Fruit fly (Drosophila melanogaster): ENCODE data around the gene CG31373.

CG31373 gene

dm6 chr3R:10661098-10661497 lies 48.1 kb downstream of the CG31373 start (continued):
- peak; percentile 62 for TF ChIP-seq CG1621 (tag; optimal IDR thresholded peaks at IDR 0.05)
- peak; percentile 56 for TF ChIP-seq Smox (GFP tag; optimal IDR thresholded peaks at IDR 0.05)
- TF ChIP-seq lz (GFP tag; optimal IDR thresholded peaks at IDR 0.05) = peak; percentile 52
- TF ChIP-seq CG11294 (GFP tag; IDR thresholded peaks at IDR 0.05) = no peak
- TF ChIP-seq OdsH (GFP tag; optimal IDR thresholded peaks at IDR 0.05) = peak; percentile 64
- TF ChIP-seq CG34406 (GFP tag; optimal IDR thresholded peaks at IDR 0.05) = peak; percentile 61
- peak; percentile 14 for TF ChIP-seq Lpt (GFP tag; optimal IDR thresholded peaks at IDR 0.05)
- TF ChIP-seq CG16779 (tag; optimal IDR thresholded peaks at IDR 0.05) = no peak
- 0 out of 3 replicates have a peak, but pooled peaks have one; percentile 15 for TF ChIP-seq CG8119 (GFP tag; IDR thresholded peaks at IDR 0.05)
- TF ChIP-seq CG3032 (tag; optimal IDR thresholded peaks at IDR 0.05) = peak; percentile 79
- TF ChIP-seq CG11902 (GFP tag; optimal IDR thresholded peaks at IDR 0.05) = peak; percentile 47
- TF ChIP-seq CG6792 (GFP tag; optimal IDR thresholded peaks at IDR 0.05) = peak; percentile 66
- TF ChIP-seq salr (GFP tag; optimal IDR thresholded peaks at IDR 0.05) = peak in 1 of 2 experiments; percentile 29
- peak; percentile 38 for TF ChIP-seq vri (GFP tag; optimal IDR thresholded peaks at IDR 0.05)
- TF ChIP-seq dsx (GFP tag; optimal IDR thresholded peaks at IDR 0.05; ENCODE audit: poor library complexity, severe bottlenecking) = peak; percentile 50
- TF ChIP-seq CG8632 (GFP tag; optimal IDR thresholded peaks at IDR 0.05) = peak; percentile 45
- TF ChIP-seq Eip93F (GFP tag; optimal IDR thresholded peaks at IDR 0.05) = no peak
- no peak for TF ChIP-seq CG7368 (GFP tag; optimal IDR thresholded peaks at IDR 0.05)

- TF ChIP-seq Eip93F (GFP tag; optimal IDR thresholded peaks at IDR 0.05) = no peak
- no peak for TF ChIP-seq acj6 (GFP tag; optimal IDR thresholded peaks at IDR 0.05)
- no peak for TF ChIP-seq vri (GFP tag; optimal IDR thresholded peaks at IDR 0.05)
- TF ChIP-seq eg (GFP tag; IDR thresholded peaks at IDR 0.05) = no peak
- TF ChIP-seq Sox15 (GFP tag; optimal IDR thresholded peaks at IDR 0.05) = no peak
- no peak for TF ChIP-seq esn (GFP tag; optimal IDR thresholded peaks at IDR 0.05)
Measured at dm6 chr3R:10659563-10659962, 49.6 kb downstream of the CG31373 start.

dm6 chr3R:10658783-10659182 lies 50.4 kb downstream of the CG31373 start:
- TF ChIP-seq Smox (GFP tag; optimal IDR thresholded peaks at IDR 0.05) = no peak
- no peak for TF ChIP-seq CG8119 (GFP tag; IDR thresholded peaks at IDR 0.05)
- no peak for TF ChIP-seq Gug (GFP tag; IDR thresholded peaks at IDR 0.05)
- TF ChIP-seq svp (GFP tag) = peak; percentile 82
- peak; percentile 30 for TF ChIP-seq esn (GFP tag; optimal IDR thresholded peaks at IDR 0.05)
- peak; percentile 41 for TF ChIP-seq topi (GFP tag; optimal IDR thresholded peaks at IDR 0.05)
- no peak for TF ChIP-seq CG6276 (GFP tag; optimal IDR thresholded peaks at IDR 0.05)
- peak; percentile 25 for TF ChIP-seq cyc (GFP tag; optimal IDR thresholded peaks at IDR 0.05)
- peak; percentile 42 for TF ChIP-seq Eip78C (GFP tag)
- TF ChIP-seq CG31627 (GFP tag; optimal IDR thresholded peaks at IDR 0.05) = peak; percentile 12
- TF ChIP-seq Met (GFP tag; optimal IDR thresholded peaks at IDR 0.05) = peak; percentile 28
